Worm (Caenorhabditis elegans): Measurements from ENCODE around the gene sgn-1.

Gene sgn-1

DNA sequence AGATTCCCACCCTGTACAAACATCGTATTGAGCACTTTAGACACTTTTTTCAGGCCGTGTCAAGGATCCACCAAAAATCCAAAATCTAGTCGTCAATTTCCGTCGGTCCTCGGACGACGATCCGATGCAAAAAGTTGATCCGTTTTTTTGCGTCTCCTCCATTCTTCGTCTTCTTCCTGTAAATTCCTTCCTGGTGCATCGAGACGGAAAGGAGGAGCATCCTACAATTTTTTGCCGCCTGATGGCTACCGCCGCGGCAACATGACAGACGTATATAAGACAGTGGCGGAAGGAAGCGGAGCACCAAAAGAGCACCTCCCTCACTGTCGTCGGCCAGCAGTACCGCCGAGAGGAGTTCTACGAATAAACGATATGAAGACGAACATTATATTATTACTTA, 17.4 kb upstream of the sgn-1 start, which contains the start of gene appg-2:
TSS of gene appg-2 (plus strand) at position 301 of the 400 bp plus-strand sequence.
- no peak for TF ChIP-seq T20F7.1 (GFP tag; optimal IDR thresholded peaks at IDR 0.05)
- TF ChIP-seq daf-19 (GFP tag; conservative IDR thresholded peaks at IDR 0.05): no peak
- no peak for TF ChIP-seq daf-12 (tag; optimal IDR thresholded peaks at IDR 0.05)
- no peak for TF ChIP-seq Y105C5A.15 (GFP tag; IDR thresholded peaks at IDR 0.05)
- no peak for TF ChIP-seq lin-38 (GFP tag; IDR thresholded peaks at IDR 0.05)
- no peak for TF ChIP-seq madf-9 (GFP tag; conservative IDR thresholded peaks at IDR 0.05)
- TF ChIP-seq ztf-11 (tag; optimal IDR thresholded peaks at IDR 0.05): no peak
- TF ChIP-seq Y75B8A.6 (GFP tag; IDR thresholded peaks at IDR 0.05): no peak
- no peak for TF ChIP-seq mxl-2 (GFP tag; conservative IDR thresholded peaks at IDR 0.05)

DNA sequence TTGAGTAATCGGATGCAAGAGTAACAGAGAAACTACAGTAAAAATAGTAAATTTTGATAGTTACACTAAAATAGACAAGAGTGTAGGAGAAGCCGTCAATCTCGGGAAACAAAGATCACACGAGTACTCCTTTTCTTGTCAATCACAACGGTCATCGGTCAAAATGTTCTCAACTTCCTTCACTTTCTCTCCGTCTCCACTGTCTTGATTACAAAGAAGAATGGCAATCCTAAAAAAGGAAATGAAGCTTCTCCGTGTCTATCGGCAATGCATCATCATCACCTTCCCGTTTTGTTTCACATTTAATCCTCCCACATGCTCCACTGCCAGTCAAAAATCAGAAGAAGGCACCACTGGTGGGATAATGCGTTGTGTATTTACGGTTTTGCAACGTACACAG, 16.3 kb upstream of the sgn-1 start:
- TF ChIP-seq dmd-6 (GFP tag; IDR thresholded peaks at IDR 0.05): peak; percentile 42
- no peak for TF ChIP-seq ceh-44 (GFP tag; IDR thresholded peaks at IDR 0.05)
- TF ChIP-seq fos-1 (tag; optimal IDR thresholded peaks at IDR 0.05): no peak
- no peak for TF ChIP-seq ceh-28 (tag; optimal IDR thresholded peaks at IDR 0.05)
- TF ChIP-seq skn-1 (tag; optimal IDR thresholded peaks at IDR 0.05): no peak
- TF ChIP-seq dve-1 (tag; optimal IDR thresholded peaks at IDR 0.05; ENCODE audit: insufficient read depth): no peak
- no peak for TF ChIP-seq snpc-4 (tag; optimal IDR thresholded peaks at IDR 0.05)
- no peak for TF ChIP-seq lim-7 (GFP tag; IDR thresholded peaks at IDR 0.05)

DNA sequence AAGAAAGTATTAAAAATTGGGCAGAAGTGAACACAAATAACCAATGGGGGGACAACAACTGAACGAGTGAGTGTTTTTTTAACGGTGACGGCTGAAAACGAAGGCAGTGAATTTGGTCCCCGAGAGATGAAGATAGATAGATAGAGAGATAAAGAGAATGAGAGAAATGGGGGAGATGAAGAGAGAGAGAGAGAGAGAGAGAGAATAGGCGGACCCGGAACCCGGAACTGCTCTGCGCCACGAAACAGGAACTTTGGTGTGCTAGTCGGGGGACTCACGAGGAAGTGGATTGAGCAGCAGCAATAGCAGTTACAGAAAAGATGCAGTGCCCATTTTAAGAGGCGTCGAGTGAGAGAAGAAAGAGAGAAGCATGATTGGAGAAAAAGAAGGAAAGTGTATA, 12.9 kb upstream of the sgn-1 start:
- no peak for TF ChIP-seq snpc-4 (tag; optimal IDR thresholded peaks at IDR 0.05)
- TF ChIP-seq mep-1 (tag; optimal IDR thresholded peaks at IDR 0.05): peak; percentile 77
- TF ChIP-seq rbr-2 (tag; optimal IDR thresholded peaks at IDR 0.05): peak; percentile 88
- no peak for TF ChIP-seq egl-27 (tag; optimal IDR thresholded peaks at IDR 0.05)
- TF ChIP-seq zfp-3 (GFP tag; conservative IDR thresholded peaks at IDR 0.05): no peak
- no peak for TF ChIP-seq daf-19 (GFP tag; conservative IDR thresholded peaks at IDR 0.05)
- TF ChIP-seq egl-43 (GFP tag; IDR thresholded peaks at IDR 0.05): no peak
- TF ChIP-seq T26A8.4 (GFP tag; IDR thresholded peaks at IDR 0.05): no peak
- TF ChIP-seq ceh-20 (GFP tag; IDR thresholded peaks at IDR 0.05): peak; percentile 72; the same call in 1 of the 2 replicates
- TF ChIP-seq fkh-10 (GFP tag; optimal IDR thresholded peaks at IDR 0.05): peak; percentile 96
- no peak for TF ChIP-seq D1046.2 (GFP tag; IDR thresholded peaks at IDR 0.05)
- no peak for TF ChIP-seq ZK546.5 (tag; optimal IDR thresholded peaks at IDR 0.05)
- peak; percentile 6 for TF ChIP-seq ceh-32 (tag; optimal IDR thresholded peaks at IDR 0.05; ENCODE audit: poor library complexity)
- peak; percentile 41 for TF ChIP-seq aha-1 (tag)
- TF ChIP-seq saeg-2 (GFP tag; IDR thresholded peaks at IDR 0.05): no peak
- no peak for TF ChIP-seq F44E2.7 (GFP tag; IDR thresholded peaks at IDR 0.05)
- TF ChIP-seq daf-8 (GFP tag; IDR thresholded peaks at IDR 0.05): no peak
- peak; percentile 48 for TF ChIP-seq gei-8 (GFP tag; optimal IDR thresholded peaks at IDR 0.05)
- no peak for TF ChIP-seq unc-39 (tag; optimal IDR thresholded peaks at IDR 0.05)
- TF ChIP-seq mdl-1 (tag; optimal IDR thresholded peaks at IDR 0.05): peak; percentile 3 to 76
- TF ChIP-seq ama-1 (optimal IDR thresholded peaks at IDR 0.05): no peak
- TF ChIP-seq lin-15B (tag; optimal IDR thresholded peaks at IDR 0.05): no peak
- no peak for TF ChIP-seq lim-7 (GFP tag; IDR thresholded peaks at IDR 0.05)
- TF ChIP-seq Y105C5A.15 (GFP tag; IDR thresholded peaks at IDR 0.05): no peak
- no peak for TF ChIP-seq nhr-102 (tag; optimal IDR thresholded peaks at IDR 0.05)
- no peak for TF ChIP-seq ceh-28 (tag; optimal IDR thresholded peaks at IDR 0.05)
- TF ChIP-seq ztf-7 (tag; optimal IDR thresholded peaks at IDR 0.05): no peak
- peak; percentile 49 for TF ChIP-seq hmg-1.1 (GFP tag; IDR thresholded peaks at IDR 0.05)
- peak in 1 of 2 experiments; percentile 76 for TF ChIP-seq hif-1 (tag; optimal IDR thresholded peaks at IDR 0.05)
- peak; percentile 98 for TF ChIP-seq tag-97 (GFP tag; IDR thresholded peaks at IDR 0.05)
- no peak for TF ChIP-seq spr-1 (tag; optimal IDR thresholded peaks at IDR 0.05)
- TF ChIP-seq attf-4 (tag; optimal IDR thresholded peaks at IDR 0.05): no peak
- no peak for TF ChIP-seq nhr-25 (tag; optimal IDR thresholded peaks at IDR 0.05; ENCODE audit: borderline replicate concordance, insufficient read depth)
- no peak for TF ChIP-seq zip-2 (tag; optimal IDR thresholded peaks at IDR 0.05)
- no peak for TF ChIP-seq F49E8.2 (tag; optimal IDR thresholded peaks at IDR 0.05; ENCODE audit: borderline replicate concordance)
- TF ChIP-seq vab-7 (GFP tag; IDR thresholded peaks at IDR 0.05): no peak
- no peak for TF ChIP-seq snpc-1.2 (GFP tag; IDR thresholded peaks at IDR 0.05)
